Fruit fly (Drosophila melanogaster) whole organism, embryonic: ENCODE data around the gene CG6610.

Experiments
- ATbp ChIP-seq: fragments of 200-800 bp; sonication (Bioruptor generic); optimal IDR thresholded peaks from 2 replicates; lab custom pipeline; 2017; ENCODE audit warnings: missing biosample characterization, mild to moderate bottlenecking, missing genetic modification characterization, missing genetic modification reagents
- Abd-B ChIP-seq: fragments of 200-800 bp; sonication (Bioruptor generic); optimal IDR thresholded peaks from 2 replicates; lab custom pipeline; 2018; ENCODE audit warnings: missing biosample characterization, mild to moderate bottlenecking, missing genetic modification characterization, moderate library complexity
- Aef1 ChIP-seq: fragments of 200-800 bp; sonication (Bioruptor generic); IDR thresholded peaks from 3 replicates; pipeline ENCODE4 v1.3.6; 2022; ENCODE audit warnings: missing biosample characterization, missing genetic modification characterization
- Bdp1 ChIP-seq: fragments of 200-800 bp; sonication (Bioruptor generic); optimal IDR thresholded peaks from 3 replicates; lab custom pipeline; 2016; ENCODE audit warnings: missing biosample characterization, missing genetic modification characterization
- BtbVII ChIP-seq: fragments of 200-800 bp; sonication (Bioruptor generic); optimal IDR thresholded peaks from 3 replicates; lab custom pipeline; 2017; ENCODE audit warnings: missing biosample characterization, mild to moderate bottlenecking, missing genetic modification characterization
- CG10462 ChIP-seq: fragments of 200-800 bp; sonication (Bioruptor generic); optimal IDR thresholded peaks from 2 replicates; lab custom pipeline; 2016; ENCODE audit warnings: missing biosample characterization, missing genetic modification characterization
- CG15073 ChIP-seq: fragments of 200-800 bp; sonication (Bioruptor generic); optimal IDR thresholded peaks from 2 replicates; lab custom pipeline; 2016; ENCODE audit warnings: missing biosample characterization, missing genetic modification characterization
- CG17186 ChIP-seq: fragments of 200-800 bp; sonication (Bioruptor generic); optimal IDR thresholded peaks from 3 replicates; lab custom pipeline; 2017; ENCODE audit warnings: missing biosample characterization, missing genetic modification reagents, missing genetic modification characterization
- CG17361 ChIP-seq: fragments of 200-800 bp; sonication (Bioruptor generic); IDR thresholded peaks from 3 replicates; pipeline ENCODE4 v1.3.6; 2022; ENCODE audit warnings: missing biosample characterization, missing genetic modification characterization
- CG17802 ChIP-seq: fragments of 200-800 bp; sonication (Bioruptor generic); optimal IDR thresholded peaks from 2 replicates; lab custom pipeline; 2018; ENCODE audit warnings: missing biosample characterization, mild to moderate bottlenecking, missing genetic modification characterization, moderate library complexity
- CG18619 ChIP-seq: fragments of 200-800 bp; sonication (Bioruptor generic); optimal IDR thresholded peaks from 3 replicates; lab custom pipeline; 2017; ENCODE audit warnings: missing biosample characterization, mild to moderate bottlenecking, missing genetic modification characterization
- CG32532 ChIP-seq: fragments of 200-800 bp; sonication (Bioruptor generic); IDR thresholded peaks from 2 replicates; pipeline ENCODE4 v1.3.6; 2022; ENCODE audit warnings: missing biosample characterization, missing genetic modification characterization
- CG3281 ChIP-seq: fragments of 200-800 bp; sonication (Bioruptor generic); optimal IDR thresholded peaks from 3 replicates; lab custom pipeline; 2017; ENCODE audit warnings: missing biosample characterization, mild to moderate bottlenecking, missing genetic modification characterization
- CG33557 ChIP-seq: fragments of 200-800 bp; sonication (Bioruptor generic); optimal IDR thresholded peaks from 2 replicates; lab custom pipeline; 2019; ENCODE audit warnings: missing biosample characterization, mild to moderate bottlenecking, missing genetic modification characterization, moderate library complexity
- CG6654 ChIP-seq: fragments of 200-800 bp; sonication (Bioruptor generic); optimal IDR thresholded peaks from 2 replicates; lab custom pipeline; 2017; ENCODE audit warnings: missing biosample characterization, mild to moderate bottlenecking, missing genetic modification characterization
- CG6765 ChIP-seq: fragments of 200-800 bp; sonication (Bioruptor generic); optimal IDR thresholded peaks from 3 replicates; lab custom pipeline; 2017; ENCODE audit warnings: missing biosample characterization, mild to moderate bottlenecking, missing genetic modification characterization
- CG8944 ChIP-seq: fragments of 200-800 bp; sonication (Bioruptor generic); optimal IDR thresholded peaks from 3 replicates; lab custom pipeline; 2016; ENCODE audit warnings: missing biosample characterization, missing genetic modification characterization
- CG9609 ChIP-seq: fragments of 200-800 bp; sonication (Bioruptor generic); optimal IDR thresholded peaks from 3 replicates; lab custom pipeline; 2016; ENCODE audit warnings: missing biosample characterization, missing genetic modification characterization
- CG9932 ChIP-seq: fragments of 200-800 bp; sonication (Bioruptor generic); IDR thresholded peaks from 2 replicates; pipeline ENCODE4 v1.3.6; 2022; ENCODE audit warnings: missing biosample characterization, missing genetic modification characterization
- CHES-1-like ChIP-seq: fragments of 200-800 bp; sonication (Bioruptor generic); optimal IDR thresholded peaks from 2 replicates; lab custom pipeline; 2016; ENCODE audit warnings: missing biosample characterization, missing genetic modification characterization
- Chrac-16 ChIP-seq: fragments of 200-800 bp; sonication (Bioruptor generic); optimal IDR thresholded peaks from 3 replicates; lab custom pipeline; 2016; ENCODE audit warnings: missing biosample characterization, missing genetic modification characterization
- Dad ChIP-seq: fragments of 200-800 bp; sonication (Bioruptor generic); optimal IDR thresholded peaks from 3 replicates; lab custom pipeline; 2016; ENCODE audit warnings: missing biosample characterization, missing genetic modification characterization
- E2f1 ChIP-seq: fragments of 200-800 bp; sonication (Bioruptor generic); IDR thresholded peaks from 2 replicates; pipeline ENCODE4 v1.3.6; 2022; ENCODE audit warnings: missing biosample characterization, missing genetic modification characterization
- HHEX ChIP-seq: fragments of 200-800 bp; sonication (Bioruptor generic); optimal IDR thresholded peaks from 3 replicates; lab custom pipeline; 2017; ENCODE audit warnings: missing biosample characterization, mild to moderate bottlenecking, missing genetic modification characterization, missing genetic modification reagents
- HLHmδ ChIP-seq: fragments of 200-800 bp; sonication (Bioruptor generic); optimal IDR thresholded peaks from 2 replicates; lab custom pipeline; 2018; ENCODE audit warnings: missing biosample characterization, mild to moderate bottlenecking, missing genetic modification characterization, moderate library complexity
- Hand ChIP-seq: fragments of 200-800 bp; sonication (Bioruptor generic); optimal IDR thresholded peaks from 2 replicates; lab custom pipeline; 2017; ENCODE audit warnings: mild to moderate bottlenecking, missing biosample characterization, missing genetic modification reagents, missing genetic modification characterization
- Hsf ChIP-seq: fragments of 200-800 bp; sonication (Bioruptor generic); optimal IDR thresholded peaks from 3 replicates; lab custom pipeline; 2016; ENCODE audit warnings: missing biosample characterization, missing genetic modification characterization
- Jarid2 ChIP-seq: fragments of 200-800 bp; sonication (Bioruptor generic); optimal IDR thresholded peaks from 3 replicates; lab custom pipeline; 2017; ENCODE audit warnings: mild to moderate bottlenecking, missing biosample characterization, missing genetic modification reagents, missing genetic modification characterization
- Pdp1 ChIP-seq, 2 experiments: fragments of 200-800 bp; sonication (Bioruptor generic); optimal IDR thresholded peaks; 3 replicates each; lab custom pipeline; 2016; ENCODE audit warnings: missing biosample characterization in 2 of 2, missing genetic modification characterization in 2 of 2, mild to moderate bottlenecking in 1 of 2, moderate library complexity in 1 of 2
- al ChIP-seq: fragments of 200-800 bp; sonication (Bioruptor generic); IDR thresholded peaks from 2 replicates; pipeline ENCODE4 v1.3.6; 2022; ENCODE audit warnings: missing biosample characterization, missing genetic modification characterization
- amos ChIP-seq: fragments of 200-800 bp; sonication (Bioruptor generic); IDR thresholded peaks from 2 replicates; pipeline ENCODE4 v1.3.6; 2022; ENCODE audit warnings: missing biosample characterization, missing genetic modification characterization; ENCODE audit not compliant: partially characterized antibody
- ash1 ChIP-seq: fragments of 200-800 bp; sonication (Bioruptor generic); optimal IDR thresholded peaks from 2 replicates; lab custom pipeline; 2018; ENCODE audit warnings: missing biosample characterization, mild to moderate bottlenecking, missing genetic modification characterization
- br ChIP-seq: fragments of >200 bp; optimal IDR thresholded peaks from 2 replicates; lab custom pipeline; 2017
- cas ChIP-seq: fragments of 200-800 bp; sonication (Bioruptor generic); IDR thresholded peaks from 2 replicates; pipeline ENCODE4 v1.3.6; 2022; ENCODE audit warnings: missing biosample characterization, missing genetic modification characterization
- croc ChIP-seq: fragments of 200-800 bp; sonication (Bioruptor generic); conservative IDR thresholded peaks from 3 replicates; pipeline ENCODE4 v1.3.6; 2022; ENCODE audit warnings: missing biosample characterization, missing genetic modification characterization
- en ChIP-seq: fragments of 200-800 bp; sonication (Bioruptor generic); optimal IDR thresholded peaks from 2 replicates; lab custom pipeline; 2016; ENCODE audit warnings: missing biosample characterization, missing genetic modification characterization
- fd102C ChIP-seq: fragments of 200-800 bp; sonication (Bioruptor generic); optimal IDR thresholded peaks from 2 replicates; lab custom pipeline; 2018; ENCODE audit warnings: missing biosample characterization, mild to moderate bottlenecking, missing genetic modification characterization, moderate library complexity
- fu2 ChIP-seq: fragments of 200-800 bp; sonication (Bioruptor generic); optimal IDR thresholded peaks from 2 replicates; lab custom pipeline; 2016; ENCODE audit warnings: missing biosample characterization, missing genetic modification characterization
- grau ChIP-seq: fragments of 200-800 bp; optimal IDR thresholded peaks from 3 replicates; lab custom pipeline; 2019; ENCODE audit warnings: missing biosample characterization, mild to moderate bottlenecking, missing genetic modification characterization, moderate library complexity
- klu ChIP-seq: fragments of 200-800 bp; sonication (Bioruptor generic); IDR thresholded peaks from 2 replicates; pipeline ENCODE4 v1.3.6; 2022; ENCODE audit warnings: missing biosample characterization, missing genetic modification characterization
- lov ChIP-seq, 2 experiments: fragments of 200-800 bp in 1 of 2; fragments of >200 bp in 1 of 2; sonication (Bioruptor generic) in 1 of 2; IDR thresholded peaks in 1 of 2; optimal IDR thresholded peaks in 1 of 2; 2 replicates in 1 of 2; 3 replicates in 1 of 2; pipeline versions ENCODE4 v1.3.6 to Lab custom; 2017 to 2022; ENCODE audit warnings: missing biosample characterization in 1 of 2, missing genetic modification characterization in 1 of 2
- nerfin-2 ChIP-seq: fragments of 200-800 bp; sonication (Bioruptor generic); IDR thresholded peaks from 2 replicates; pipeline ENCODE4 v1.3.6; 2022; ENCODE audit warnings: missing biosample characterization, missing genetic modification characterization; ENCODE audit not compliant: partially characterized antibody
- nom ChIP-seq: fragments of 200-800 bp; sonication (Bioruptor generic); optimal IDR thresholded peaks from 2 replicates; lab custom pipeline; 2017; ENCODE audit warnings: missing biosample characterization, missing genetic modification characterization, mild to moderate bottlenecking, moderate library complexity, missing genetic modification reagents
- pho ChIP-seq: fragments of 200-800 bp; sonication (Bioruptor generic); optimal IDR thresholded peaks from 2 replicates; lab custom pipeline; 2016; ENCODE audit warnings: missing biosample characterization, missing genetic modification characterization
- sim ChIP-seq: fragments of 200-800 bp; sonication (Bioruptor generic); IDR thresholded peaks from 2 replicates; pipeline ENCODE4 v1.3.6; 2022; ENCODE audit warnings: missing biosample characterization, missing genetic modification characterization
- slp2 ChIP-seq: fragments of 200-800 bp; sonication (Bioruptor generic); optimal IDR thresholded peaks from 2 replicates; lab custom pipeline; 2016; ENCODE audit warnings: missing biosample characterization, missing genetic modification characterization
- tgo ChIP-seq: fragments of 200-800 bp; sonication (Bioruptor generic); IDR thresholded peaks from 3 replicates; pipeline ENCODE4 v1.3.6; 2022; ENCODE audit warnings: missing biosample characterization, missing genetic modification characterization
- trem ChIP-seq: fragments of 200-800 bp; optimal IDR thresholded peaks from 3 replicates; lab custom pipeline; 2019; ENCODE audit warnings: missing biosample characterization, mild to moderate bottlenecking, missing genetic modification characterization, moderate library complexity
- tx ChIP-seq: fragments of 200-800 bp; sonication (Bioruptor generic); optimal IDR thresholded peaks from 2 replicates; lab custom pipeline; 2016; ENCODE audit warnings: missing biosample characterization, missing genetic modification characterization

CG6610 gene

dm6 chr3L:6124616-6125408 is 49.5 kb downstream of the CG6610 start (continued):
- no peak for TF ChIP-seq CG15073
- peak; percentile 85 for TF ChIP-seq BtbVII (GFP tag; lab: Kevin White, UChicago)
- peak; percentile 73 for TF ChIP-seq al (GFP tag; lab: Robert Waterston, UW)
- peak; percentile 53; the same call in 1 of the 2 replicates for TF ChIP-seq klu
- peak; percentile 41 for TF ChIP-seq trem (tag; lab: Kevin White, UChicago)
- TF ChIP-seq CG17361 (GFP tag; lab: Robert Waterston, UW), result peak; percentile 66
- no peak for TF ChIP-seq lov (optimal IDR thresholded peaks at IDR 0.05; lab: Kevin White, UChicago)
- peak; percentile 97 for TF ChIP-seq lov (GFP tag; IDR thresholded peaks at IDR 0.05; lab: Robert Waterston, UW)
- TF ChIP-seq HLHmδ (GFP tag; lab: Kevin White, UChicago), result peak; percentile 97
- TF ChIP-seq Jarid2 (GFP tag; lab: Kevin White, UChicago), result peak; percentile 58
- peak; percentile 7 for TF ChIP-seq CG10462 (GFP tag; lab: Kevin White, UChicago)
- TF ChIP-seq Abd-B, result peak; percentile 5
- no peak for TF ChIP-seq Chrac-16
- TF ChIP-seq tx (GFP tag; lab: Kevin White, UChicago), result no peak
- TF ChIP-seq Bdp1, result peak; percentile 46
- TF ChIP-seq CG8944 (GFP tag; lab: Kevin White, UChicago), result no peak
- TF ChIP-seq cas (GFP tag; lab: Robert Waterston, UW), result no peak
- peak in 1 of 2 experiments; percentile 34 for TF ChIP-seq Pdp1 (GFP tag; optimal IDR thresholded peaks at IDR 0.05; lab: Kevin White, UChicago)
- peak; percentile 84 for TF ChIP-seq CG3281
- TF ChIP-seq CG18619 (GFP tag; lab: Kevin White, UChicago), result peak; percentile 75
- 0 out of 3 replicates have a peak, but pooled peaks have one; percentile 14 for TF ChIP-seq Aef1 (GFP tag; lab: Robert Waterston, UW)
- TF ChIP-seq br, result no peak
- peak; percentile 33 for TF ChIP-seq CHES-1-like (GFP tag; lab: Kevin White, UChicago)
- TF ChIP-seq CG9609 (GFP tag; lab: Kevin White, UChicago), result peak; percentile 21
- TF ChIP-seq ATbp, result peak; percentile 81
- TF ChIP-seq Hand (GFP tag; lab: Kevin White, UChicago), result no peak
- TF ChIP-seq CG17186 (GFP tag; lab: Kevin White, UChicago), result peak; percentile 49
- peak; percentile 42; the same call in 1 of the 3 replicates for TF ChIP-seq croc
- TF ChIP-seq CG9932 (GFP tag; lab: Robert Waterston, UW), result peak; percentile 59; the same call in 1 of the 2 replicates
- TF ChIP-seq CG6654, result peak; percentile 67
- peak; percentile 23 for TF ChIP-seq pho (GFP tag; lab: Kevin White, UChicago)
- TF ChIP-seq sim (GFP tag; lab: Robert Waterston, UW), result peak; percentile 82
- TF ChIP-seq HHEX (GFP tag; lab: Kevin White, UChicago), result peak; percentile 87
- TF ChIP-seq nerfin-2 (GFP tag; lab: Robert Waterston, UW), result no peak
- TF ChIP-seq en, result peak; percentile 77
- no peak for TF ChIP-seq fu2
- TF ChIP-seq slp2 (GFP tag; lab: Kevin White, UChicago), result peak; percentile 66
- TF ChIP-seq nom, result no peak
- TF ChIP-seq CG32532, result peak; percentile 86
- TF ChIP-seq E2f1 (GFP tag; lab: Robert Waterston, UW), result peak; percentile 74
- peak; percentile 50 for TF ChIP-seq CG33557 (GFP tag; lab: Kevin White, UChicago)
- no peak for TF ChIP-seq amos
- peak; percentile 88 for TF ChIP-seq CG6765 (GFP tag; lab: Kevin White, UChicago)
- peak; percentile 52 for TF ChIP-seq grau (tag; lab: Kevin White, UChicago)
- peak; percentile 82 for TF ChIP-seq fd102C
- TF ChIP-seq ash1 (GFP tag; lab: Kevin White, UChicago), result peak; percentile 77
- TF ChIP-seq tgo (GFP tag; lab: Robert Waterston, UW), result peak; percentile 75
- TF ChIP-seq CG17802 (tag; lab: Kevin White, UChicago), result peak; percentile 98
- TF ChIP-seq Dad (GFP tag; lab: Kevin White, UChicago), result peak; percentile 81
- TF ChIP-seq Hsf (GFP tag; lab: Kevin White, UChicago), result peak; percentile 53
